Fruit fly (Drosophila melanogaster) whole organism, pupa: Measurements from ENCODE around the gene ng3.
A peak's percentile ranks its signal among the peaks of the same experiment; 100 is the strongest.
"Not testable (repeated sequence)": the region's sequence is repeated elsewhere in the genome, so short reads cannot be mapped to it uniquely, and the experiment has no call there.

Experiments
- CG10348 ChIP-seq: fragments of 200-800 bp; sonication (Bioruptor generic); IDR thresholded peaks from 2 replicates; pipeline ENCODE4 v1.3.6; 2022; ENCODE audit warnings: missing biosample characterization, missing genetic modification characterization
- CG12605 ChIP-seq: fragments of 200-800 bp; sonication (Bioruptor generic); IDR thresholded peaks from 2 replicates; pipeline ENCODE4 v1.3.6; 2022; ENCODE audit warnings: missing biosample characterization, missing genetic modification characterization
- CG13204 ChIP-seq: fragments of 200-800 bp; sonication (Bioruptor generic); optimal IDR thresholded peaks from 2 replicates; lab custom pipeline; 2018; ENCODE audit warnings: missing biosample characterization, mild to moderate bottlenecking, missing genetic modification characterization, moderate library complexity
- CG14655 ChIP-seq: fragments of 200-800 bp; sonication (Bioruptor generic); optimal IDR thresholded peaks from 3 replicates; lab custom pipeline; 2017; ENCODE audit warnings: mild to moderate bottlenecking, missing biosample characterization, missing genetic modification reagents, missing genetic modification characterization
- CG15710 ChIP-seq: fragments of 200-800 bp; sonication (Bioruptor generic); optimal IDR thresholded peaks from 2 replicates; lab custom pipeline; 2018; ENCODE audit warnings: missing biosample characterization, mild to moderate bottlenecking, missing genetic modification characterization, moderate library complexity
- CG17806 ChIP-seq: fragments of 200-800 bp; sonication (Bioruptor generic); optimal IDR thresholded peaks from 2 replicates; lab custom pipeline; 2018; ENCODE audit warnings: missing biosample characterization, mild to moderate bottlenecking, missing genetic modification characterization, moderate library complexity
- CG32121 ChIP-seq: fragments of 200-800 bp; sonication (Bioruptor generic); IDR thresholded peaks from 2 replicates; pipeline ENCODE4 v1.3.6; 2022; ENCODE audit warnings: missing biosample characterization, missing genetic modification characterization
- CG34367 ChIP-seq: fragments of 200-800 bp; sonication (Bioruptor generic); optimal IDR thresholded peaks from 2 replicates; lab custom pipeline; 2018; ENCODE audit warnings: missing biosample characterization, mild to moderate bottlenecking, missing genetic modification characterization
- CG4496 ChIP-seq: fragments of 200-800 bp; sonication (Bioruptor generic); IDR thresholded peaks from 3 replicates; pipeline ENCODE4 v1.3.6; 2022; ENCODE audit warnings: missing biosample characterization, missing genetic modification characterization
- CG8159 ChIP-seq: fragments of 200-800 bp; sonication (Bioruptor generic); optimal IDR thresholded peaks from 3 replicates; lab custom pipeline; 2018; ENCODE audit warnings: missing biosample characterization, mild to moderate bottlenecking, missing genetic modification characterization, moderate library complexity
- CG8301 ChIP-seq: fragments of 200-800 bp; sonication (Bioruptor generic); optimal IDR thresholded peaks from 2 replicates; lab custom pipeline; 2018; ENCODE audit warnings: missing biosample characterization, mild to moderate bottlenecking, missing genetic modification characterization
- CG9948 ChIP-seq: fragments of 200-800 bp; sonication (Bioruptor generic); optimal IDR thresholded peaks from 2 replicates; lab custom pipeline; 2018; ENCODE audit warnings: missing biosample characterization, mild to moderate bottlenecking, missing genetic modification characterization, moderate library complexity
- D1 ChIP-seq: fragments of 200-800 bp; sonication (Bioruptor generic); optimal IDR thresholded peaks from 2 replicates; lab custom pipeline; 2018; ENCODE audit warnings: missing biosample characterization, mild to moderate bottlenecking, missing genetic modification characterization, moderate library complexity
- EcR ChIP-seq: fragments of 200-800 bp; sonication (Bioruptor generic); optimal IDR thresholded peaks from 3 replicates; lab custom pipeline; 2019; ENCODE audit warnings: missing biosample characterization, missing genetic modification characterization, mild to moderate bottlenecking, moderate library complexity, missing genetic modification reagents
- Ets98B ChIP-seq: fragments of 200-800 bp; sonication (Bioruptor generic); IDR thresholded peaks from 2 replicates; pipeline ENCODE4 v1.3.6; 2022; ENCODE audit warnings: missing biosample characterization, missing genetic modification characterization
- Pif1A ChIP-seq: fragments of 200-800 bp; sonication (Bioruptor generic); optimal IDR thresholded peaks from 3 replicates; lab custom pipeline; 2016; ENCODE audit warnings: missing biosample characterization, missing genetic modification characterization
- Pif1B ChIP-seq: fragments of 200-800 bp; sonication (Bioruptor generic); optimal IDR thresholded peaks from 3 replicates; lab custom pipeline; 2016; ENCODE audit warnings: missing biosample characterization, missing genetic modification characterization
- Snoo ChIP-seq: fragments of 200-800 bp; sonication (Bioruptor generic); optimal IDR thresholded peaks from 3 replicates; lab custom pipeline; 2017; ENCODE audit warnings: missing biosample characterization, mild to moderate bottlenecking, missing genetic modification characterization, inconsistent platforms
- fd96Ca ChIP-seq: fragments of 200-800 bp; sonication (Bioruptor generic); IDR thresholded peaks from 3 replicates; pipeline ENCODE4 v1.3.6; 2022; ENCODE audit warnings: missing biosample characterization, missing genetic modification characterization
- gl ChIP-seq: fragments of 200-800 bp; sonication (Bioruptor generic); optimal IDR thresholded peaks from 2 replicates; lab custom pipeline; 2018; ENCODE audit warnings: missing biosample characterization, mild to moderate bottlenecking, missing genetic modification characterization
- rn ChIP-seq: fragments of 200-800 bp; sonication (Bioruptor generic); IDR thresholded peaks from 2 replicates; pipeline ENCODE4 v1.3.6; 2022; ENCODE audit warnings: missing biosample characterization, missing genetic modification characterization

Gene ng3

DNA sequence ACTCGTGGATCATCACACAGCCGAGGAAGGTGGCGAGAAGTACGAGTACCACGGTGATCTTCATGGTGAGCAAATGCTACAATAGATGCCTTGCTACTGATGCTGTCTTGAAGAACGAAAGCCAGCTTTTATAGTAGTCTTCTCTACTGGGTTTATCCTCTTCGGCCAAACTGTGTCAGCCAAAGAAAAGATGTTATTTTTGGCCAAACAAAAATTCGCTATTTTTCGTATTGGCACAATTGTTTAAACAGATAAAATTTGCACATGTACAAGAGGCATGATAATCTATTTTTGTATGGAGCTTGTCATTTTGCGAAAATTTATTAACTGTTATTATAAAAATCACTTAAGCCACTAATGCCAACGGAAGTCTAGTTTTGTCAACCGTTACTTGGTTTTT, 1.4 kb downstream of the ng3 start, which contains the start of gene ng2:
Gene ng2, minus strand, starts transcription at position 101 of the 400 bp plus-strand sequence.
- not testable (repeated sequence) for TF ChIP-seq CG8159; D1 (tag; lab: Kevin White, UChicago); CG34367 (tag; lab: Kevin White, UChicago)

DNA sequence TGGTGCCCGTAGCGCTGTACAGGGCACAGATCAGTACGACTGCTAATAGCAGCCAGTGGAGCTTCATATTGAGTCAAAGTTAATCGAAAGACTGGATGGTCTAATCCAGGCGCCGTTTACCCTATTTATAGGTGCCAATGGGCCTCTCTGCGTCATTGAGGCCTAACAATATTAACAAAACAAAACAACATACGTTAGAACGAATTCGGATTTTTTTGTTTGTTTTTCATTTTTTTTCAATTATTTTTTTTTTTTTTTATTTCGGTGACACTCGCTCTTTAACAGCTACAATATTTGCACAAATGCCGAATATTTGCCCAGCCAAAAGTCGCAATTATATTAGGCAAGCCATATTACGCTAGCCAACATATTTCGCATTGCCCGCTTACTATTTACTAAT, 5.3 kb downstream of the ng3 start, which contains the start of gene CG14265:
Gene CG14265, minus strand, starts transcription at position 101 of the 400 bp plus-strand sequence.
- TF ChIP-seq rn (GFP tag; lab: Robert Waterston, UW) (no peak), CG13204 (GFP tag; lab: Kevin White, UChicago) (no peak), Pif1A (GFP tag; lab: Kevin White, UChicago) (no peak), CG10348 (GFP tag; lab: Robert Waterston, UW) (no peak), CG8301 (no peak), CG12605 (GFP tag; lab: Robert Waterston, UW) (no peak), fd96Ca (no peak)

DNA sequence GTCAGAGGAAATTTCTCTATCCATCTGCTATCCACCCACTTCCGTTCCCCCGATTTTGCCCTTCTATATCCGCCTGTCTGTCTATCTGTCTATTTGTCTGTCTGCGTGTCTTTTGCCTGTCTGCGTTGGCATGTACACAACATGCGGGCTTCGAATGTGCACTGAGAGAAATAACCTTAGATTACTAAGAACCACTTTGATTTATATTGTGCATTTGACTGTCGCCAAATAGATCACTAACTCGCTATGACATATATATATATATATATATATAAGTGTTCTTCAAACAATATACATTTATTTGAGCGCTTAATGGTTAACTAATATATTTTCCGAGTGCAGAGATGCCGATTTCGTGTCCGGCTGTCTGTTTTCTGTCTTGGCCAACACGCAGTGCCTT, 8.2 kb downstream of the ng3 start:
- TF ChIP-seq D1 (tag; lab: Kevin White, UChicago) (no peak), EcR (no peak), CG17806 (no peak), CG34367 (tag; lab: Kevin White, UChicago) (no peak), CG8159 (no peak), CG10348 (GFP tag; lab: Robert Waterston, UW) (no peak), CG14655 (GFP tag; lab: Kevin White, UChicago) (no peak), CG15710 (tag; lab: Kevin White, UChicago) (no peak), Pif1A (GFP tag; lab: Kevin White, UChicago) (no peak), gl (tag; lab: Kevin White, UChicago) (no peak), CG4496 (GFP tag; lab: Robert Waterston, UW) (no peak), rn (GFP tag; lab: Robert Waterston, UW) (no peak), CG32121 (GFP tag; lab: Robert Waterston, UW) (no peak), CG13204 (GFP tag; lab: Kevin White, UChicago) (no peak), Ets98B (GFP tag; lab: Robert Waterston, UW) (no peak), CG12605 (GFP tag; lab: Robert Waterston, UW) (no peak), fd96Ca (no peak)

DNA sequence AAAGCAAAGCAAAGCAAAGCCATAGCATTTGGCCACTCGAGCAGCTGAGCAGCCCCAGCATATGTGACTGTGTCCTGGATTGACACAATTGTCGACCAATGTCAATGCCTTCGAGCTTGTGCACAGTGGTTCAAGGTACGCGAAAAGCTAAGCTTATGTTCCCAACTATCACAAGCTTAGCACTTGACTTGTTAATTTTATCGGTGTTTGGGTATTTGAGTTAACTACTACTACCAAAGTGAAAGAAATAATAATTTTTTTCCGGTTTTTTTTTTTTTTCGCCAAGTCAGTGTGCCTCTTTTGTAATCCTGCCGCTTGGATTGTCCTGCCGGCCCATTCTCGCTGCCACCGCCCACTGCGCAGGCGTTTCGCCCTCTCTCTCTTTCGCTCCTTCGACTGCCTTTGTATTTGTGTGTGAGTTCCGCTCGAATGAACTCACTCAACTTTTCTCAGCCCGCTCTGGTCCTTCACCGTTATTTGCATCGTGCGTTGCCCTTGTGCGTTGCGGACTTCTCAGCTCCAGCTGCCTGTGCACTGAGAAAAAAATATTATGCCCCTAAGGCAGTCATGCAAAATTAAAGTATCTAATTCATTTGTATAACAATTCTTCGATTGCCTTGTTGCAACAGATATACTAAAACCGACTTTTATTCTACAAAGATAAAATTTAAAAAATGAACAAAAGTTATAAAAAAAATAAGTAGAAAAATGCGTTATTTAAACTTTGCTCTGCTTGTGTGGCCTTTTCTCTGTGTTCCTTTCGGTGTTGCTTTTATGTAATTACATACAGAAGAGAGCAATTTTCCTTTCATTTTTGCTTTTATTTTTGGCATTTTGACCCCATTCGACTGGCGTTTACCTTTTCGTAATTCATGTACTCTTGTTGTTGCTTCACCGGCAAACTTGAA, 35.7 kb downstream of the ng3 start:
- TF ChIP-seq CG15710 (tag; lab: Kevin White, UChicago), result peak; percentile 49
- TF ChIP-seq CG8301, result peak; percentile 25
- peak; percentile 35 for TF ChIP-seq CG9948 (tag; lab: Kevin White, UChicago)
- no peak for TF ChIP-seq EcR
- no peak for TF ChIP-seq Snoo (tag; lab: Kevin White, UChicago)
- TF ChIP-seq CG34367 (tag; lab: Kevin White, UChicago), result peak; percentile 29
- TF ChIP-seq rn (GFP tag; lab: Robert Waterston, UW), result no peak
- peak; percentile 79 for TF ChIP-seq CG4496 (GFP tag; lab: Robert Waterston, UW)
- peak; percentile 71; the same call in 2 of the 3 replicates for TF ChIP-seq fd96Ca
- TF ChIP-seq CG12605 (GFP tag; lab: Robert Waterston, UW), result peak; percentile 55; the same call in 1 of the 2 replicates
- peak; percentile 41 for TF ChIP-seq CG17806
- TF ChIP-seq Pif1B (GFP tag; lab: Kevin White, UChicago), result no peak
- TF ChIP-seq CG14655 (GFP tag; lab: Kevin White, UChicago), result peak; percentile 22
- TF ChIP-seq Ets98B (GFP tag; lab: Robert Waterston, UW), result peak; percentile 68
- TF ChIP-seq CG10348 (GFP tag; lab: Robert Waterston, UW), result no peak
- TF ChIP-seq Pif1A (GFP tag; lab: Kevin White, UChicago), result peak; percentile 61
- no peak for TF ChIP-seq CG13204 (GFP tag; lab: Kevin White, UChicago)
- TF ChIP-seq CG8159, result peak; percentile 57

DNA sequence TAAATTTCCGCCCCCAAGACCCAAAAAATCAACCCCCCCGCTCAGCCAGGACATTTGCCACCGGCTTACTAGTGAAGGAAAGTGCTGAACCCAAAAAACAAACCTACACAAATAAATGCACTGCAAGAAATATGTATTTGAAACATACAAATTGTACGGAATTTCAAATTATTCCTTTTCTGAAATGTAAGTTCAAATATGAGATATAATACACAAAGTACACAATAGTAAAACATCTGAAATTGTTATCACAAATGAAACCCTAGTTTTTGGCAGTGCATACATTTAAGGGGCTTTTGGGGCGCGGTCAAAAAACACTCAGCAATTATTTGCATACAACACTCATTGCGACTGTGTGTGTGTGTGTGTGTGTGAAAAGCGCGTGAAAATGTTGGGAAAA, 48.1 kb downstream of the ng3 start:
- TF ChIP-seq EcR (no peak), CG34367 (tag; lab: Kevin White, UChicago) (no peak), D1 (tag; lab: Kevin White, UChicago) (no peak)

DNA sequence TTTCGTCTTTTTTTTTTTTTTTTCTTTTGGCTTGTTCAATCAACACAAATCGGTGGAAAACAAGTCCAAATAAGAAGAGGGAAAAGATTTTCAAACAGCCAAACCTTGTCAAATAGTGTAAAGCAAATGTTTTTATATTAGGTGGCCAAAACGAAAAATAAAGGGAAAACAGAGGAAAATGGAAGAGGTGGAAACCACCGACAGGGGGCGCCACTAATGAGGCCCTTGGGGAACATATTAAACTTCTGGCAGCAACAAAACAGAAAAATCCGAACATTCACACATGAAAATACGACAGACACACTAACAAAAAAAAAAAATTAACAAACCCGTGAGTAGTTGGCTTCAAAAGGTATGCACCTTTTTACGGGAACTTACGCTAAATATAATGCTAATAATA, 49.6 kb downstream of the ng3 start:
- TF ChIP-seq CG15710 (tag; lab: Kevin White, UChicago), result no peak
- no peak for TF ChIP-seq CG13204 (GFP tag; lab: Kevin White, UChicago)
- no peak for TF ChIP-seq CG9948 (tag; lab: Kevin White, UChicago)
- TF ChIP-seq D1 (tag; lab: Kevin White, UChicago), result no peak
- no peak for TF ChIP-seq CG14655 (GFP tag; lab: Kevin White, UChicago)
- no peak for TF ChIP-seq CG34367 (tag; lab: Kevin White, UChicago)
- no peak for TF ChIP-seq CG17806
- TF ChIP-seq CG12605 (GFP tag; lab: Robert Waterston, UW), result no peak
- TF ChIP-seq CG8301, result no peak
- no peak for TF ChIP-seq Snoo (tag; lab: Kevin White, UChicago)
- TF ChIP-seq CG8159, result no peak
- no peak for TF ChIP-seq CG32121 (GFP tag; lab: Robert Waterston, UW)
- TF ChIP-seq rn (GFP tag; lab: Robert Waterston, UW), result no peak
- no peak for TF ChIP-seq fd96Ca
- TF ChIP-seq Pif1A (GFP tag; lab: Kevin White, UChicago), result no peak
- TF ChIP-seq Ets98B (GFP tag; lab: Robert Waterston, UW), result no peak
- no peak for TF ChIP-seq CG10348 (GFP tag; lab: Robert Waterston, UW)
- TF ChIP-seq EcR, result no peak
- TF ChIP-seq Pif1B (GFP tag; lab: Kevin White, UChicago), result no peak
- TF ChIP-seq CG4496 (GFP tag; lab: Robert Waterston, UW), result no peak
